Worm (Caenorhabditis elegans) whole organism, late embryonic: ENCODE results near the gene T28H11.8.

Experiments
- ceh-31 ChIP-seq: sonication (generic microtip); optimal IDR thresholded peaks from 2 replicates; lab custom pipeline; 2016; ENCODE audit warnings: missing genetic modification characterization, missing compliant biosample characterization
- nfya-1 ChIP-seq: sonication (generic microtip); optimal IDR thresholded peaks from 2 replicates; lab custom pipeline; 2017; ENCODE audit warnings: missing genetic modification characterization, mild to moderate bottlenecking, missing compliant biosample characterization, antibody characterized with exemption, moderate library complexity
- tbx-2 ChIP-seq: sonication (generic microtip); optimal IDR thresholded peaks from 2 replicates; lab custom pipeline; 2016; ENCODE audit warnings: missing genetic modification characterization, missing compliant biosample characterization

DNA sequence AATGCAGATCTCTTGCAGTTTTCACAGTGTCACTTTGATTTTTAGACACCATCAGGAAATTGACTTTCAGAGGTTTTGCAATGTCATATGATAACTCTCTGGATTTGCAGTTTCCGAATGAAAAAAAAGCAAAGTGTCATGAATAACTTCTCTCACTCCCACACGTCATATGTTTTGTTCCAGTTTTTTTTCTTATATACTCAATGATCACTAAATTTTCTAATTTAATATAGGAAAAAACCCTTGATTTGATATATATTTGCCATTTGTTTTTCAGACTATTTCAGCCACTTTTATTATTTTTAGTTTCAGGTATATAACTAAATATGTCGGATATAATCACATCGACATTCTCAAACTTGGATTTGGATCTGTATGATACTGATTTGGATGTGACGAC, 17.1 kb upstream of the T28H11.8 start, which contains the start of gene C09B9.1:
- TF ChIP-seq tbx-2 (no peak), nfya-1 (tag; lab: Kevin White, UChicago) (no peak), ceh-31 (no peak)
